Worm (Caenorhabditis elegans) whole organism, midembryonic: Measurements from ENCODE around the gene smg-3.

ENCODE experiments used
- flt-1 ChIP-seq: fragments of 200-800 bp; sonication (Bioruptor generic); IDR thresholded peaks from 2 replicates; pipeline ENCODE4 v1.3.6; 2022; ENCODE audit warnings: missing genetic modification characterization, missing compliant biosample characterization
- klf-2 ChIP-seq: fragments of 200-800 bp; sonication (Bioruptor generic); conservative IDR thresholded peaks from 2 replicates; pipeline ENCODE4 v1.3.6; 2022; ENCODE audit warnings: missing genetic modification reagents, missing genetic modification characterization, missing compliant biosample characterization
- tab-1 ChIP-seq: fragments of 200-800 bp; sonication (Bioruptor generic); IDR thresholded peaks from 2 replicates; pipeline ENCODE4 v1.3.6; 2022; ENCODE audit warnings: missing genetic modification characterization, missing compliant biosample characterization
- ztf-23 ChIP-seq: fragments of 200-800 bp; sonication (Bioruptor generic); IDR thresholded peaks from 2 replicates; pipeline ENCODE4 v1.3.6; 2022; ENCODE audit warnings: missing genetic modification reagents, missing genetic modification characterization, missing compliant biosample characterization

DNA sequence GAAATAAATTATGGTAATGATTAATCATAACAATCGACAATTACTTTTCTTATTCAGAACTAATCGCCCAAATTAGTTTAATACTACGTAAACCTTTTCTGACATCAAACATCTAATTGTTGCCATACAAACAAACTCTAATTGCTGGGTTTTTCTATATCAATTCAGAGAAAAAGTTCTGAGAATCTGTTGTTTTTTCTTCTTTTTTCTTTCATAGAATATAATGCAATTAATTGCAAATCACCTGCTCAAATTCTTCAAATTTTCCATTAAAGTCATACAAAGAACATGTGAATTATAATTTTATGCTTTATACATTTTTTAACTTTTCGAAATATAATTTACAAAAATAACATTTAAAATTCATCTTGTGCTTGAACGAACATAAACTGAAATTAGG, 30.5 kb upstream of the smg-3 start:
- no peak for TF ChIP-seq ztf-23 (GFP tag; lab: Robert Waterston, UW)
- TF ChIP-seq flt-1 (GFP tag; lab: Robert Waterston, UW) = no peak
- TF ChIP-seq tab-1 = no peak
- TF ChIP-seq klf-2 (GFP tag; lab: Robert Waterston, UW) = no peak
